Worm (Caenorhabditis elegans) whole organism, L3 larva: ENCODE measurements around the gene Y43F8C.7.

Experiments
- R02D3.7 ChIP-seq: fragments of 150-350 bp; optimal IDR thresholded peaks from 2 replicates; lab custom pipeline; 2014; ENCODE audit warnings: missing biosample characterization, missing genetic modification characterization
- ZK546.5 ChIP-seq: sonication (generic microtip); optimal IDR thresholded peaks from 2 replicates; lab custom pipeline; 2017; ENCODE audit warnings: missing biosample characterization, missing genetic modification characterization
- ama-1 ChIP-seq: fragments of 150-350 bp; optimal IDR thresholded peaks from 2 replicates; lab custom pipeline; 2018
- ceh-16 ChIP-seq: sonication (generic microtip); optimal IDR thresholded peaks from 2 replicates; lab custom pipeline; 2017; ENCODE audit warnings: missing biosample characterization, missing genetic modification characterization
- ceh-28 ChIP-seq: fragments of 150-350 bp; optimal IDR thresholded peaks from 2 replicates; lab custom pipeline; 2014; ENCODE audit warnings: missing biosample characterization, missing genetic modification reagents, missing genetic modification characterization
- ceh-82 ChIP-seq: fragments of 150-350 bp; optimal IDR thresholded peaks from 2 replicates; lab custom pipeline; 2014; ENCODE audit warnings: missing biosample characterization, missing genetic modification characterization
- ceh-9 ChIP-seq: sonication (generic microtip); optimal IDR thresholded peaks from 2 replicates; lab custom pipeline; 2018; ENCODE audit warnings: missing biosample characterization, missing genetic modification characterization
- daf-12 ChIP-seq: fragments of 150-350 bp; optimal IDR thresholded peaks from 2 replicates; lab custom pipeline; 2014; ENCODE audit warnings: missing biosample characterization, missing genetic modification reagents, missing genetic modification characterization
- egl-5 ChIP-seq: fragments of 150-350 bp; optimal IDR thresholded peaks from 2 replicates; lab custom pipeline; 2017; ENCODE audit warnings: missing biosample characterization, missing genetic modification reagents, missing genetic modification characterization, inconsistent platforms
- elt-1 ChIP-seq: fragments of 150-350 bp; optimal IDR thresholded peaks from 2 replicates; lab custom pipeline; 2014; ENCODE audit warnings: missing biosample characterization, missing genetic modification characterization
- elt-2 ChIP-seq: sonication (generic microtip); optimal IDR thresholded peaks from 2 replicates; lab custom pipeline; 2016; ENCODE audit warnings: missing genetic modification reagents, mild to moderate bottlenecking, missing genetic modification characterization, missing compliant biosample characterization
- elt-3 ChIP-seq, 3 experiments: fragments of 150-350 bp in 1 of 3; sonication (generic microtip) in 2 of 3; optimal IDR thresholded peaks; 2 replicates in 2 of 3; 4 replicates in 1 of 3; lab custom pipeline; 2014 to 2017; ENCODE audit warnings: missing biosample characterization in 3 of 3, missing genetic modification characterization in 3 of 3
- eor-1 ChIP-seq, 2 experiments: fragments of 150-350 bp; optimal IDR thresholded peaks; 2 replicates each; lab custom pipeline; 2014 to 2018; ENCODE audit warnings: missing biosample characterization in 2 of 2, missing genetic modification characterization in 2 of 2
- fkh-2 ChIP-seq: fragments of 150-350 bp; optimal IDR thresholded peaks from 2 replicates; lab custom pipeline; 2014; ENCODE audit warnings: missing biosample characterization, missing genetic modification reagents, missing genetic modification characterization
- fos-1 ChIP-seq: fragments of 150-350 bp; optimal IDR thresholded peaks from 2 replicates; lab custom pipeline; 2014; ENCODE audit warnings: missing biosample characterization, missing genetic modification characterization
- hmg-11 ChIP-seq: sonication (generic microtip); optimal IDR thresholded peaks from 2 replicates; lab custom pipeline; 2016; ENCODE audit warnings: missing genetic modification characterization, missing compliant biosample characterization
- lin-39 ChIP-seq: fragments of 150-350 bp; optimal IDR thresholded peaks from 2 replicates; lab custom pipeline; 2018; ENCODE audit warnings: missing biosample characterization, missing genetic modification reagents, missing genetic modification characterization
- lsy-12 ChIP-seq: sonication (generic microtip); optimal IDR thresholded peaks from 2 replicates; lab custom pipeline; 2016; ENCODE audit warnings: mild to moderate bottlenecking, missing genetic modification characterization, missing compliant biosample characterization
- nhr-12 ChIP-seq: fragments of 150-350 bp; optimal IDR thresholded peaks from 2 replicates; lab custom pipeline; 2014; ENCODE audit warnings: missing biosample characterization, missing genetic modification characterization
- nhr-237 ChIP-seq: fragments of 150-350 bp; optimal IDR thresholded peaks from 2 replicates; lab custom pipeline; 2014; ENCODE audit warnings: missing biosample characterization, missing genetic modification characterization
- nhr-25 ChIP-seq: sonication (generic microtip); optimal IDR thresholded peaks from 2 replicates; lab custom pipeline; 2017; ENCODE audit warnings: missing biosample characterization, missing genetic modification characterization
- nhr-43 ChIP-seq: sonication (generic microtip); optimal IDR thresholded peaks from 2 replicates; lab custom pipeline; 2016; ENCODE audit warnings: mild to moderate bottlenecking, missing genetic modification characterization, missing compliant biosample characterization; ENCODE audit not compliant: poor library complexity, severe bottlenecking
- nhr-76 ChIP-seq: fragments of 150-350 bp; sonication (generic microtip); optimal IDR thresholded peaks from 5 replicates; lab custom pipeline; 2014; ENCODE audit warnings: missing biosample characterization, missing genetic modification characterization
- nhr-77 ChIP-seq: fragments of 150-350 bp; optimal IDR thresholded peaks from 2 replicates; lab custom pipeline; 2014; ENCODE audit warnings: missing biosample characterization, missing genetic modification characterization
- pha-4 ChIP-seq: fragments of 150-350 bp; optimal IDR thresholded peaks from 2 replicates; lab custom pipeline; 2014; ENCODE audit warnings: missing biosample characterization, missing genetic modification reagents, missing genetic modification characterization
- pqm-1 ChIP-seq: fragments of 150-350 bp; optimal IDR thresholded peaks from 2 replicates; lab custom pipeline; 2017; ENCODE audit warnings: missing biosample characterization, missing genetic modification characterization, inconsistent platforms
- sea-2 ChIP-seq: fragments of 150-350 bp; sonication (generic microtip); optimal IDR thresholded peaks from 4 replicates; lab custom pipeline; 2014; ENCODE audit warnings: missing biosample characterization, missing genetic modification reagents, missing genetic modification characterization
- skn-1 ChIP-seq: fragments of 150-350 bp; optimal IDR thresholded peaks from 2 replicates; lab custom pipeline; 2014; ENCODE audit warnings: missing biosample characterization, missing genetic modification characterization
- snpc-4 ChIP-seq: fragments of 150-350 bp; optimal IDR thresholded peaks from 2 replicates; lab custom pipeline; 2014; ENCODE audit warnings: missing biosample characterization, missing genetic modification characterization
- tbx-2 ChIP-seq: sonication (generic microtip); optimal IDR thresholded peaks from 2 replicates; lab custom pipeline; 2016; ENCODE audit warnings: mild to moderate bottlenecking, missing genetic modification characterization, missing compliant biosample characterization
- unc-62 ChIP-seq: fragments of 150-350 bp; sonication (generic microtip); optimal IDR thresholded peaks from 4 replicates; lab custom pipeline; 2014; ENCODE audit warnings: missing biosample characterization, missing genetic modification reagents, missing genetic modification characterization
- ztf-4 ChIP-seq: fragments of 150-350 bp; optimal IDR thresholded peaks from 2 replicates; lab custom pipeline; 2014; ENCODE audit warnings: missing biosample characterization, missing genetic modification characterization

Gene Y43F8C.7

ce11 chrV:19691271-19691886 is 47.5 kb upstream of the Y43F8C.7 start:
- TF ChIP-seq fkh-2 (tag; lab: Kevin White, UChicago) (no peak), ceh-28 (tag; lab: Kevin White, UChicago) (peak; percentile 95)

ce11 chrV:19674543-19674942 is 30.7 kb upstream of the Y43F8C.7 start, which contains the start of gene mrp-7:
TSS of gene mrp-7 (plus strand) at chrV:19674843.
- no peak for TF ChIP-seq ceh-28 (tag; lab: Kevin White, UChicago)
- TF ChIP-seq elt-2 (tag; lab: Kevin White, UChicago), result no peak
- TF ChIP-seq nhr-43 (tag; lab: Kevin White, UChicago), result no peak
- no peak for TF ChIP-seq nhr-25
- no peak for TF ChIP-seq ceh-82 (tag; lab: Kevin White, UChicago)
- no peak for TF ChIP-seq egl-5 (tag; lab: Kevin White, UChicago)
- TF ChIP-seq nhr-12, result no peak
- no peak for TF ChIP-seq ztf-4
- no peak for TF ChIP-seq nhr-76 (tag; lab: Kevin White, UChicago)
- TF ChIP-seq ama-1 (lab: Kevin White, UChicago), result no peak
- no peak for TF ChIP-seq elt-1 (tag; lab: Kevin White, UChicago)
- TF ChIP-seq nhr-237 (tag; lab: Kevin White, UChicago), result no peak
- TF ChIP-seq nhr-77, result no peak
- TF ChIP-seq ceh-16 (tag; lab: Kevin White, UChicago), result no peak
- TF ChIP-seq, all 47 proteins: peak for 0

- TF ChIP-seq lsy-12 (tag; lab: Kevin White, UChicago) (no peak), eor-1 (tag; optimal IDR thresholded peaks at IDR 0.05; lab: Kevin White, UChicago) (no peak), elt-3 (tag; optimal IDR thresholded peaks at IDR 0.05; lab: Kevin White, UChicago) (no peak), fos-1 (tag; lab: Kevin White, UChicago) (no peak), hmg-11 (tag; lab: Kevin White, UChicago) (no peak), elt-2 (tag; lab: Kevin White, UChicago) (peak; percentile 63), sea-2 (no peak)
Measured at ce11 chrV:19673298-19673903, 29.6 kb upstream of the Y43F8C.7 start.

ce11 chrV:19672357-19672756 is 28.5 kb upstream of the Y43F8C.7 start:
- TF ChIP-seq sea-2 (no peak), snpc-4 (tag; lab: Kevin White, UChicago) (no peak), skn-1 (peak; percentile 95), eor-1 (tag; optimal IDR thresholded peaks at IDR 0.05; lab: Kevin White, UChicago) (no peak), ztf-4 (no peak), nhr-12 (no peak), nhr-77 (no peak), elt-2 (tag; lab: Kevin White, UChicago) (peak; percentile 95), ZK546.5 (no peak), pqm-1 (tag; lab: Kevin White, UChicago) (peak; percentile 55), ceh-82 (tag; lab: Kevin White, UChicago) (no peak), R02D3.7 (tag; lab: Kevin White, UChicago) (no peak), lin-39 (tag; lab: Kevin White, UChicago) (no peak), fkh-2 (tag; lab: Kevin White, UChicago) (no peak), lsy-12 (tag; lab: Kevin White, UChicago) (no peak)
- TF ChIP-seq, all 47 proteins: peak for 3

- no peak for TF ChIP-seq pha-4
Measured at ce11 chrV:19671816-19672215, 28.0 kb upstream of the Y43F8C.7 start.

- TF ChIP-seq unc-62 (GFP tag; lab: Kevin White, UChicago) (no peak), R02D3.7 (tag; lab: Kevin White, UChicago) (no peak), nhr-12 (no peak), ZK546.5 (no peak), nhr-43 (tag; lab: Kevin White, UChicago) (no peak), nhr-77 (no peak), tbx-2 (tag; lab: Kevin White, UChicago) (no peak), ceh-16 (tag; lab: Kevin White, UChicago) (no peak), hmg-11 (tag; lab: Kevin White, UChicago) (no peak), ceh-28 (tag; lab: Kevin White, UChicago) (no peak), eor-1 (tag; optimal IDR thresholded peaks at IDR 0.05; lab: Kevin White, UChicago) (no peak), elt-3 (tag; optimal IDR thresholded peaks at IDR 0.05; lab: Kevin White, UChicago) (no peak), pqm-1 (tag; lab: Kevin White, UChicago) (no peak), daf-12 (tag; lab: Kevin White, UChicago) (no peak), ceh-9 (tag; lab: Kevin White, UChicago) (no peak), nhr-76 (tag; lab: Kevin White, UChicago) (no peak), nhr-25 (no peak)
Measured at ce11 chrV:19670866-19671265, 27.0 kb upstream of the Y43F8C.7 start.
